Worm (Caenorhabditis elegans): Measurements from ENCODE around the gene B0281.5.

B0281.5 gene

ce11 chrII:2328963-2329442 is 28.2 kb upstream of the B0281.5 start, which contains the start of the genes ZK1240.8 and ZK1240.1:
Gene ZK1240.8, minus strand, starts transcription at chrII:2329063.
Gene ZK1240.1, plus strand, starts transcription at chrII:2329392.
- TF ChIP-seq elt-3 (tag; optimal IDR thresholded peaks at IDR 0.05) (no peak), elt-1 (tag; optimal IDR thresholded peaks at IDR 0.05) (no peak), zag-1 (tag; optimal IDR thresholded peaks at IDR 0.05) (no peak), R02D3.7 (tag; optimal IDR thresholded peaks at IDR 0.05) (no peak), fos-1 (tag; optimal IDR thresholded peaks at IDR 0.05) (no peak), ceh-9 (tag; optimal IDR thresholded peaks at IDR 0.05) (no peak), nhr-11 (tag; optimal IDR thresholded peaks at IDR 0.05) (no peak)

ce11 chrII:2324956-2325355 is 24.2 kb upstream of the B0281.5 start, which contains the start of gene ZK1240.11:
Gene ZK1240.11, plus strand, starts transcription at chrII:2325256.
- TF ChIP-seq nhr-23 (tag; optimal IDR thresholded peaks at IDR 0.05), result no peak
- no peak for TF ChIP-seq ceh-9 (tag; optimal IDR thresholded peaks at IDR 0.05)
- no peak for TF ChIP-seq egl-5 (tag; optimal IDR thresholded peaks at IDR 0.05)
- no peak for TF ChIP-seq egl-27 (tag; optimal IDR thresholded peaks at IDR 0.05)
- TF ChIP-seq ceh-28 (tag; optimal IDR thresholded peaks at IDR 0.05), result no peak
- TF ChIP-seq fkh-2 (tag; optimal IDR thresholded peaks at IDR 0.05), result no peak
- TF ChIP-seq fkh-10 (GFP tag; optimal IDR thresholded peaks at IDR 0.05), result no peak
- no peak for TF ChIP-seq ceh-82 (tag; optimal IDR thresholded peaks at IDR 0.05)
- no peak for TF ChIP-seq snpc-4 (tag; optimal IDR thresholded peaks at IDR 0.05)
- no peak for TF ChIP-seq nfya-1 (tag; optimal IDR thresholded peaks at IDR 0.05; ENCODE audit: insufficient read depth)
- no peak for TF ChIP-seq jun-1 (tag; optimal IDR thresholded peaks at IDR 0.05)
- TF ChIP-seq eor-1 (tag; optimal IDR thresholded peaks at IDR 0.05), result no peak
- TF ChIP-seq nhr-76 (tag; optimal IDR thresholded peaks at IDR 0.05), result no peak
- no peak for TF ChIP-seq tbx-2 (tag; optimal IDR thresholded peaks at IDR 0.05)
- no peak for TF ChIP-seq mdl-1 (tag; optimal IDR thresholded peaks at IDR 0.05)
- no peak for TF ChIP-seq pqm-1 (tag; optimal IDR thresholded peaks at IDR 0.05)
- no peak for TF ChIP-seq hmg-11 (tag; optimal IDR thresholded peaks at IDR 0.05)
- TF ChIP-seq nhr-28 (tag; optimal IDR thresholded peaks at IDR 0.05), result no peak
- no peak for TF ChIP-seq aly-2 (tag; optimal IDR thresholded peaks at IDR 0.05)

ce11 chrII:2322857-2323518 is 22.2 kb upstream of the B0281.5 start, which contains the start of the genes ZK1240.6 and ZK1240.2:
Gene ZK1240.6, minus strand, starts transcription at chrII:2322907.
Gene ZK1240.2, plus strand, starts transcription at chrII:2323376.
- TF ChIP-seq fkh-10 (GFP tag; optimal IDR thresholded peaks at IDR 0.05), result no peak
- TF ChIP-seq pha-4 (tag; optimal IDR thresholded peaks at IDR 0.05), result peak; percentile 24
- TF ChIP-seq ceh-82 (tag; optimal IDR thresholded peaks at IDR 0.05), result no peak
- no peak for TF ChIP-seq nhr-23 (tag; optimal IDR thresholded peaks at IDR 0.05)
- no peak for TF ChIP-seq lin-39 (tag; optimal IDR thresholded peaks at IDR 0.05)
- peak; percentile 50 for TF ChIP-seq jun-1 (tag; optimal IDR thresholded peaks at IDR 0.05)
- no peak for TF ChIP-seq unc-62 (GFP tag; optimal IDR thresholded peaks at IDR 0.05)
- peak; percentile 93 for TF ChIP-seq elt-2 (tag; optimal IDR thresholded peaks at IDR 0.05)
- TF ChIP-seq pqm-1 (tag; optimal IDR thresholded peaks at IDR 0.05), result peak; percentile 46

ce11 chrII:2320097-2320496 is 19.3 kb upstream of the B0281.5 start, which contains the start of gene ZK1240.3:
Gene ZK1240.3, plus strand, starts transcription at chrII:2320334.
- TF ChIP-seq nhr-43 (tag; optimal IDR thresholded peaks at IDR 0.05; ENCODE audit: poor library complexity, severe bottlenecking) (no peak), eor-1 (tag; optimal IDR thresholded peaks at IDR 0.05) (no peak), nhr-11 (tag; optimal IDR thresholded peaks at IDR 0.05) (no peak), pqm-1 (tag; optimal IDR thresholded peaks at IDR 0.05) (peak; percentile 59), egl-5 (tag; optimal IDR thresholded peaks at IDR 0.05) (no peak), elt-2 (tag; optimal IDR thresholded peaks at IDR 0.05) (peak; percentile 82)

- TF ChIP-seq elt-2 (tag; optimal IDR thresholded peaks at IDR 0.05), result peak; percentile 74
- no peak for TF ChIP-seq lsy-12 (tag; optimal IDR thresholded peaks at IDR 0.05)
Measured at ce11 chrII:2317883-2318357, 17.2 kb upstream of the B0281.5 start, which contains the start of the genes ZK1240.5 and ZK1240.9. Gene ZK1240.5, minus strand, starts transcription at chrII:2317933. Gene ZK1240.9, plus strand, starts transcription at chrII:2318189.

Data from whole organism, L3 larva.